Fruit fly (Drosophila melanogaster) whole organism, adult: ENCODE measurements around the gene vri.

Source experiments
- CG7101 ChIP-seq: fragments of 200-800 bp; sonication (Bioruptor generic); optimal IDR thresholded peaks from 2 replicates; lab custom pipeline; 2018; ENCODE audit warnings: missing biosample characterization, mild to moderate bottlenecking, missing genetic modification characterization, moderate library complexity
- Mnt ChIP-seq: fragments of 200-800 bp; sonication (Bioruptor generic); optimal IDR thresholded peaks from 2 replicates; lab custom pipeline; 2016; ENCODE audit warnings: missing biosample characterization, mild to moderate bottlenecking, missing genetic modification characterization
- cic ChIP-seq: fragments of 200-800 bp; sonication (Bioruptor generic); optimal IDR thresholded peaks from 2 replicates; lab custom pipeline; 2017; ENCODE audit warnings: missing biosample characterization, mild to moderate bottlenecking, missing genetic modification characterization, moderate library complexity
- ovo ChIP-seq: fragments of 200-800 bp; sonication (Bioruptor generic); optimal IDR thresholded peaks from 2 replicates; lab custom pipeline; 2016; ENCODE audit warnings: missing biosample characterization, missing genetic modification characterization

dm6 chr2L:5290530-5290929, 1.8 kb downstream of the vri start:
- no peak for TF ChIP-seq ovo
- no peak for TF ChIP-seq Mnt (GFP tag; lab: Kevin White, UChicago)
- no peak for TF ChIP-seq cic (GFP tag; lab: Kevin White, UChicago)
- TF ChIP-seq CG7101 (tag; lab: Kevin White, UChicago) = no peak
